Worm (Caenorhabditis elegans): Measurements from ENCODE around the gene cwp-5.

ce11 chrX:13221357-13221756, 31.6 kb upstream of the cwp-5 start, which contains the start of gene asp-4:
- TF ChIP-seq aly-2 (tag; optimal IDR thresholded peaks at IDR 0.05) (no peak), ceh-82 (tag; optimal IDR thresholded peaks at IDR 0.05) (no peak), ces-1 (GFP tag; optimal IDR thresholded peaks at IDR 0.05) (no peak), jun-1 (tag; optimal IDR thresholded peaks at IDR 0.05) (no peak), ama-1 (optimal IDR thresholded peaks at IDR 0.05) (no peak)

Measured in whole organism, L1 larva.